Fruit fly (Drosophila melanogaster): ENCODE results near the gene Mcr.

Gene Mcr

dm6 chr2L:8084349-8085203, 1.8 kb upstream of the Mcr start (continued):
- TF ChIP-seq CG3919 (GFP tag; optimal IDR thresholded peaks at IDR 0.05) (no peak), acj6 (GFP tag; optimal IDR thresholded peaks at IDR 0.05) (no peak), spab (GFP tag; optimal IDR thresholded peaks at IDR 0.05) (no peak), topi (GFP tag; optimal IDR thresholded peaks at IDR 0.05) (no peak), CG6854 (GFP tag; optimal IDR thresholded peaks at IDR 0.05) (peak; percentile 4), CG32006 (GFP tag; optimal IDR thresholded peaks at IDR 0.05) (peak; percentile 64), Lpt (GFP tag; optimal IDR thresholded peaks at IDR 0.05) (no peak), svp (GFP tag) (peak; percentile 32), lz (GFP tag; optimal IDR thresholded peaks at IDR 0.05) (no peak), CG8319 (GFP tag; optimal IDR thresholded peaks at IDR 0.05) (no peak), salr (GFP tag; optimal IDR thresholded peaks at IDR 0.05) (peak in 1 of 2 experiments; percentile 6), ss (GFP tag; optimal IDR thresholded peaks at IDR 0.05) (peak in 1 of 2 experiments; percentile 30), CG6792 (GFP tag; optimal IDR thresholded peaks at IDR 0.05) (no peak)

dm6 chr2L:8083427-8084295, 879 bp upstream of the Mcr start:
- TF ChIP-seq CG6276 (GFP tag; optimal IDR thresholded peaks at IDR 0.05) (no peak), CG6854 (GFP tag; optimal IDR thresholded peaks at IDR 0.05) (peak; percentile 28), Hr38 (GFP tag; optimal IDR thresholded peaks at IDR 0.05) (no peak), lz (GFP tag; optimal IDR thresholded peaks at IDR 0.05) (no peak), CG8119 (GFP tag; IDR thresholded peaks at IDR 0.05) (peak; percentile 54; the same call in 1 of the 3 replicates), Ets96B (tag; optimal IDR thresholded peaks at IDR 0.05) (no peak), CG8632 (GFP tag; optimal IDR thresholded peaks at IDR 0.05) (no peak), CG6808 (GFP tag; optimal IDR thresholded peaks at IDR 0.05) (peak; percentile 3), CG4318 (GFP tag; optimal IDR thresholded peaks at IDR 0.05) (no peak), net (GFP tag; optimal IDR thresholded peaks at IDR 0.05) (peak; percentile 30), fd85E (GFP tag; optimal IDR thresholded peaks at IDR 0.05) (peak; percentile 27), CG34406 (GFP tag; optimal IDR thresholded peaks at IDR 0.05) (no peak), vri (GFP tag; optimal IDR thresholded peaks at IDR 0.05) (peak; percentile 93), Blimp-1 (GFP tag; optimal IDR thresholded peaks at IDR 0.05) (no peak), esn (GFP tag; optimal IDR thresholded peaks at IDR 0.05) (no peak), CG3919 (GFP tag; optimal IDR thresholded peaks at IDR 0.05) (peak; percentile 6), Eip78C (GFP tag) (peak; percentile 47), eg (GFP tag; IDR thresholded peaks at IDR 0.05) (peak; percentile 50; the same call in 2 of the 3 replicates), Sox14 (GFP tag; optimal IDR thresholded peaks at IDR 0.05) (peak; percentile 65), Lpt (GFP tag; optimal IDR thresholded peaks at IDR 0.05) (peak; percentile 41), fkh (GFP tag; optimal IDR thresholded peaks at IDR 0.05) (no peak), dsx (GFP tag; optimal IDR thresholded peaks at IDR 0.05; ENCODE audit: poor library complexity, severe bottlenecking) (peak; percentile 26), svp (GFP tag) (peak; percentile 99), CG6163 (GFP tag; IDR thresholded peaks at IDR 0.05) (peak; percentile 37; the same call in 2 of the 3 replicates), salr (GFP tag; optimal IDR thresholded peaks at IDR 0.05) (peak in 1 of 2 experiments; percentile 51), ss (GFP tag; optimal IDR thresholded peaks at IDR 0.05) (peak; percentile 50 to 62), CG32006 (GFP tag; optimal IDR thresholded peaks at IDR 0.05) (no peak), CG9139 (GFP tag; optimal IDR thresholded peaks at IDR 0.05) (peak; percentile 7), Sox102F (GFP tag; optimal IDR thresholded peaks at IDR 0.05) (no peak), CG3032 (tag; optimal IDR thresholded peaks at IDR 0.05) (no peak), CG11902 (GFP tag; optimal IDR thresholded peaks at IDR 0.05) (no peak)

- no peak for TF ChIP-seq CG11902 (GFP tag; optimal IDR thresholded peaks at IDR 0.05)
- no peak for TF ChIP-seq CG7368 (GFP tag; optimal IDR thresholded peaks at IDR 0.05)
- TF ChIP-seq cyc (GFP tag; optimal IDR thresholded peaks at IDR 0.05) = no peak
- no peak for TF ChIP-seq CG4318 (GFP tag; optimal IDR thresholded peaks at IDR 0.05)
- no peak for TF ChIP-seq CG11762 (GFP tag; optimal IDR thresholded peaks at IDR 0.05; ENCODE audit: insufficient read depth)
- no peak for TF ChIP-seq Lpt (GFP tag; optimal IDR thresholded peaks at IDR 0.05)
- TF ChIP-seq acj6 (GFP tag; optimal IDR thresholded peaks at IDR 0.05) = no peak
- TF ChIP-seq CG6854 (GFP tag; optimal IDR thresholded peaks at IDR 0.05) = no peak
- no peak for TF ChIP-seq esn (GFP tag; optimal IDR thresholded peaks at IDR 0.05)
These were observed 438 bp upstream of the Mcr start, which contains the start of gene Bsg for dm6 chr2L:8083413-8083426. Gene Bsg (plus strand): TSS chr2L:8083420.
